Fruit fly (Drosophila melanogaster): ENCODE results near the gene Alg14.
A peak's percentile ranks its signal among the peaks of the same experiment; 100 is the strongest.

The Alg14 gene

dm6 chrX:15496651-15497409, 24.9 kb downstream of the Alg14 start:
- TF ChIP-seq CG18599 (GFP tag; optimal IDR thresholded peaks at IDR 0.05) (peak; percentile 13), H2.0 (GFP tag; IDR thresholded peaks at IDR 0.05) (no peak), Vsx1 (GFP tag; optimal IDR thresholded peaks at IDR 0.05) (peak; percentile 70), CG33213 (GFP tag; optimal IDR thresholded peaks at IDR 0.05) (no peak), Asciz (GFP tag; optimal IDR thresholded peaks at IDR 0.05) (no peak), mirr (GFP tag; optimal IDR thresholded peaks at IDR 0.05) (peak; percentile 42), CG2678 (tag; optimal IDR thresholded peaks at IDR 0.05) (peak; percentile 0), crol (GFP tag; IDR thresholded peaks at IDR 0.05) (peak; percentile 87), Dad (GFP tag; optimal IDR thresholded peaks at IDR 0.05) (no peak), lab (GFP tag; optimal IDR thresholded peaks at IDR 0.05) (peak; percentile 31), kni (GFP tag; optimal IDR thresholded peaks at IDR 0.05) (peak; percentile 9), Hr3 (GFP tag; optimal IDR thresholded peaks at IDR 0.05) (no peak), Myb (GFP tag; optimal IDR thresholded peaks at IDR 0.05) (no peak), CG10543 (GFP tag; optimal IDR thresholded peaks at IDR 0.05) (peak; percentile 54), CG13894 (tag; optimal IDR thresholded peaks at IDR 0.05) (no peak), shn (GFP tag; optimal IDR thresholded peaks at IDR 0.05) (no peak), disco-r (GFP tag; optimal IDR thresholded peaks at IDR 0.05) (no peak), cg (GFP tag; optimal IDR thresholded peaks at IDR 0.05) (peak; percentile 29), emc (GFP tag; optimal IDR thresholded peaks at IDR 0.05) (no peak), CG30020 (tag; optimal IDR thresholded peaks at IDR 0.05) (no peak), chinmo (GFP tag; IDR thresholded peaks at IDR 0.05; ENCODE audit: partially characterized antibody) (0 out of 4 replicates have a peak, but pooled peaks have one; percentile 49), exex (tag; optimal IDR thresholded peaks at IDR 0.05) (peak; percentile 59), lilli (GFP tag; optimal IDR thresholded peaks at IDR 0.05) (no peak), CG17568 (GFP tag; optimal IDR thresholded peaks at IDR 0.05) (no peak), BtbVII (GFP tag; optimal IDR thresholded peaks at IDR 0.05) (no peak), CG8290 (GFP tag; optimal IDR thresholded peaks at IDR 0.05) (no peak), CG8290 (tag; optimal IDR thresholded peaks at IDR 0.05) (peak in 1 of 2 experiments; percentile 15), CG6254 (GFP tag; optimal IDR thresholded peaks at IDR 0.05) (no peak), al (GFP tag; IDR thresholded peaks at IDR 0.05) (no peak), fu2 (GFP tag; optimal IDR thresholded peaks at IDR 0.05) (no peak), sug (tag; optimal IDR thresholded peaks at IDR 0.05) (peak; percentile 44), CG7745 (tag; optimal IDR thresholded peaks at IDR 0.05) (peak; percentile 17), Usf (GFP tag; optimal IDR thresholded peaks at IDR 0.05) (no peak), chm (GFP tag; IDR thresholded peaks at IDR 0.05) (no peak), twi (tag; optimal IDR thresholded peaks at IDR 0.05) (peak; percentile 24), GATAe (GFP tag; conservative IDR thresholded peaks at IDR 0.05) (peak; percentile 55; the same call in 1 of the 2 replicates), lmd (GFP tag; IDR thresholded peaks at IDR 0.05) (no peak), BEAF-32 (GFP tag; optimal IDR thresholded peaks at IDR 0.05) (no peak), grau (tag; optimal IDR thresholded peaks at IDR 0.05) (peak; percentile 12)
